Worm (Caenorhabditis elegans) whole organism, midembryonic: ENCODE results near the gene T13C5.10.

Source experiments
- flt-1 ChIP-seq: fragments of 200-800 bp; sonication (Bioruptor generic); IDR thresholded peaks from 2 replicates; pipeline ENCODE4 v1.3.6; 2022; ENCODE audit warnings: missing genetic modification characterization, missing compliant biosample characterization
- klf-2 ChIP-seq: fragments of 200-800 bp; sonication (Bioruptor generic); conservative IDR thresholded peaks from 2 replicates; pipeline ENCODE4 v1.3.6; 2022; ENCODE audit warnings: missing genetic modification reagents, missing genetic modification characterization, missing compliant biosample characterization
- ref-1 ChIP-seq: fragments of 200-800 bp; sonication (Bioruptor generic); conservative IDR thresholded peaks from 2 replicates; pipeline ENCODE4 v1.3.6; 2022; ENCODE audit warnings: missing genetic modification reagents, missing genetic modification characterization, missing compliant biosample characterization
- ztf-23 ChIP-seq: fragments of 200-800 bp; sonication (Bioruptor generic); IDR thresholded peaks from 2 replicates; pipeline ENCODE4 v1.3.6; 2022; ENCODE audit warnings: missing genetic modification reagents, missing genetic modification characterization, missing compliant biosample characterization

DNA sequence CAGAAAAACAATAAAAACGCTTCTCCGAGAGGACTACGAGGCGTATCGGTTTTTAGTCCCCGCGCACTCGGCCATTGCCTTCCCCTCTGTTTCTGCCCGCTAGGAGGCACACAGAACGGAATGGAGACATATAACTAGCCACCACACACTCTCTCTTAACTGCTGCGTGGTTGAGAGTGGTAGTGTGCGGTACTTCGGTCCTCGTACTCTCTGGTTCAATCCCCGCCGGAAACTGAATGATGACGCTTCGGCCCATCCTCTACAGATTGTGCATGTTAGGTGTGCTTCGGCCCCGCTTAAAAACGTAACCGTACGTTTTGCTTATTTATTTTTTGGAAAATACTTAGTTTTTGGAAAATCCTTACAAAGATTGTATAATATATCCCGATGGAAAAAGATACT, 19.7 kb downstream of the T13C5.10 start, which contains the start of gene T13C5.6:
- TF ChIP-seq klf-2 (GFP tag; lab: Robert Waterston, UW) (peak; percentile 98), flt-1 (GFP tag; lab: Robert Waterston, UW) (peak; percentile 98), ztf-23 (GFP tag; lab: Robert Waterston, UW) (peak; percentile 97), ref-1 (peak; percentile 92)
